Worm (Caenorhabditis elegans): ENCODE results near the gene vha-4.

vha-4 gene

DNA sequence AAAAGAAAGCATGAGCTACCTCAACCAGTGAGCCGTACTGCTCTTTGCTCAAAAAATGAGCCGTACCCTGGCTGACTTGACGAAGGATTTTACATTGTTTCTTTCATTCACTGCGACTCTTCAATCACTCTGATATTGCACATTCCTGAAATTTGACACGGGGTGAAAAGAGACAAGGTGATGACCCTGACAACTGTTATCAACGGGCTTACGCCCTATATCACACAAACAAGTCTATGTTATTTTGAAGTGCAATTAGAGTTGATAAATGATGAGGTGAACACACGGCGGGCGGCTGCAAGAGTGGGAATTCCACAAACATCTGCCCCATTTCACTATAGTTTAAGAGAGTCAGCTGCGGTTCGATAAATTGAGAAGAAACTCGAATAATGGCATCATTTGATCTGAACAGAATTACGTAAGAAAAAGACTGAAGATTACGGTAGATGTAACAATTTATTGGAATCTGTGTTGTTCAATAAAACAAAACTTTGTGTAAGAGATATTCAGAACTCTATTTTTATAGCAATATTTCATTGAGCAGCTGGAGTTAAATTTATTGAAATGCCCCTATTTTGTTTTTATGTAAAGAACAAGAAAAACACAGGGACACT lies 42.4 kb downstream of the vha-4 start:
- TF ChIP-seq fkh-4 (tag; optimal IDR thresholded peaks at IDR 0.05; ENCODE audit: borderline replicate concordance) (no peak), nhr-237 (tag; optimal IDR thresholded peaks at IDR 0.05) (no peak), dsc-1 (tag; optimal IDR thresholded peaks at IDR 0.05) (no peak), alr-1 (tag; optimal IDR thresholded peaks at IDR 0.05; ENCODE audit: borderline replicate concordance) (no peak), fos-1 (tag; optimal IDR thresholded peaks at IDR 0.05) (no peak), ceh-90 (tag; optimal IDR thresholded peaks at IDR 0.05) (no peak), C34B4.2 (tag; optimal IDR thresholded peaks at IDR 0.05) (no peak), unc-30 (tag; optimal IDR thresholded peaks at IDR 0.05) (no peak), ztf-11 (tag; optimal IDR thresholded peaks at IDR 0.05) (no peak), lin-35 (GFP tag; optimal IDR thresholded peaks at IDR 0.05) (no peak), nhr-12 (tag; optimal IDR thresholded peaks at IDR 0.05) (no peak), ceh-88 (GFP tag; IDR thresholded peaks at IDR 0.05) (no peak), tbx-2 (tag; optimal IDR thresholded peaks at IDR 0.05) (peak; percentile 71), nhr-28 (tag; optimal IDR thresholded peaks at IDR 0.05) (no peak), sox-4 (tag; optimal IDR thresholded peaks at IDR 0.05) (no peak), nhr-84 (tag; optimal IDR thresholded peaks at IDR 0.05) (no peak), mep-1 (tag; optimal IDR thresholded peaks at IDR 0.05) (no peak), xbp-1 (tag; optimal IDR thresholded peaks at IDR 0.05) (peak; percentile 11), grh-1 (GFP tag; IDR thresholded peaks at IDR 0.05) (no peak), swsn-7 (tag; optimal IDR thresholded peaks at IDR 0.05) (peak; percentile 64), dpl-1 (GFP tag; optimal IDR thresholded peaks at IDR 0.05) (peak in 1 of 3 experiments; percentile 13), egl-13 (tag; optimal IDR thresholded peaks at IDR 0.05) (no peak), Y116A8C.19 (tag; optimal IDR thresholded peaks at IDR 0.05; ENCODE audit: borderline replicate concordance) (no peak), ets-5 (GFP tag; IDR thresholded peaks at IDR 0.05) (no peak), egl-27 (tag; optimal IDR thresholded peaks at IDR 0.05) (no peak), zip-4 (GFP tag; optimal IDR thresholded peaks at IDR 0.05) (no peak), unc-62 (GFP tag; optimal IDR thresholded peaks at IDR 0.05) (no peak), tlp-1 (tag; optimal IDR thresholded peaks at IDR 0.05) (no peak), nhr-85 (tag) (peak; percentile 36), blmp-1 (tag; optimal IDR thresholded peaks at IDR 0.05) (no peak), nhr-47 (tag; optimal IDR thresholded peaks at IDR 0.05) (peak; percentile 47), ceh-8 (GFP tag; optimal IDR thresholded peaks at IDR 0.05) (no peak), C16A3.4 (tag; optimal IDR thresholded peaks at IDR 0.05) (peak; percentile 29), lin-39 (tag; optimal IDR thresholded peaks at IDR 0.05) (peak; percentile 88), C04F5.9 (tag; optimal IDR thresholded peaks at IDR 0.05) (peak; percentile 28), vab-15 (tag; optimal IDR thresholded peaks at IDR 0.05) (peak; percentile 27), nhr-90 (tag; optimal IDR thresholded peaks at IDR 0.05; ENCODE audit: poor library complexity) (no peak), ama-1 (optimal IDR thresholded peaks at IDR 0.05) (no peak), lsy-2 (tag; optimal IDR thresholded peaks at IDR 0.05) (peak; percentile 55 to 69), nhr-76 (tag; optimal IDR thresholded peaks at IDR 0.05) (no peak), elt-2 (tag; optimal IDR thresholded peaks at IDR 0.05) (no peak), ceh-82 (tag; optimal IDR thresholded peaks at IDR 0.05) (no peak), lin-14 (GFP tag; optimal IDR thresholded peaks at IDR 0.05) (peak; percentile 91), nhr-77 (tag; optimal IDR thresholded peaks at IDR 0.05) (no peak), unc-130 (tag; optimal IDR thresholded peaks at IDR 0.05) (peak; percentile 69), snu-23 (GFP tag; optimal IDR thresholded peaks at IDR 0.05) (peak; percentile 63), zag-1 (tag; optimal IDR thresholded peaks at IDR 0.05) (no peak), fkh-8 (tag; optimal IDR thresholded peaks at IDR 0.05) (no peak), nhr-71 (tag; optimal IDR thresholded peaks at IDR 0.05) (peak; percentile 94), ces-1 (GFP tag; optimal IDR thresholded peaks at IDR 0.05) (no peak), lir-3 (tag; optimal IDR thresholded peaks at IDR 0.05; ENCODE audit: poor library complexity) (peak; percentile 49), snpc-4 (tag; optimal IDR thresholded peaks at IDR 0.05) (no peak), rnt-1 (tag; optimal IDR thresholded peaks at IDR 0.05) (peak; percentile 89)
